Worm (Caenorhabditis elegans) whole organism, late embryonic: ENCODE results near the gene vha-7.

Experiments
- K02D7.2 ChIP-seq: sonication (generic microtip); optimal IDR thresholded peaks from 2 replicates; lab custom pipeline; 2017; ENCODE audit warnings: mild to moderate bottlenecking, missing genetic modification characterization, missing compliant biosample characterization
- K09A11.1 ChIP-seq: sonication (generic microtip); optimal IDR thresholded peaks from 2 replicates; lab custom pipeline; 2017; ENCODE audit warnings: antibody characterized with exemption, mild to moderate bottlenecking, missing genetic modification characterization, missing compliant biosample characterization; ENCODE audit not compliant: insufficient read depth
- ceh-24 ChIP-seq: sonication (generic microtip); optimal IDR thresholded peaks from 2 replicates; lab custom pipeline; 2016; ENCODE audit warnings: mild to moderate bottlenecking, missing genetic modification characterization, missing compliant biosample characterization
- ceh-31 ChIP-seq: sonication (generic microtip); optimal IDR thresholded peaks from 2 replicates; lab custom pipeline; 2016; ENCODE audit warnings: missing genetic modification characterization, missing compliant biosample characterization
- ceh-6 ChIP-seq: fragments of 200-800 bp; sonication (Bioruptor generic); optimal IDR thresholded peaks from 2 replicates; lab custom pipeline; 2018; ENCODE audit warnings: mild to moderate bottlenecking, missing genetic modification characterization, missing compliant biosample characterization
- che-1 ChIP-seq: sonication (generic microtip); optimal IDR thresholded peaks from 2 replicates; lab custom pipeline; 2016; ENCODE audit warnings: mild to moderate bottlenecking, missing genetic modification characterization, missing compliant biosample characterization
- elt-2 ChIP-seq: sonication (generic microtip); optimal IDR thresholded peaks from 2 replicates; lab custom pipeline; 2016; ENCODE audit warnings: missing genetic modification reagents, missing genetic modification characterization, missing compliant biosample characterization
- fkh-10 ChIP-seq: fragments of 150-350 bp; optimal IDR thresholded peaks from 2 replicates; lab custom pipeline; 2014; ENCODE audit warnings: missing biosample characterization, missing genetic modification reagents, missing genetic modification characterization
- hlh-13 ChIP-seq: fragments of 200-800 bp; sonication (Bioruptor generic); optimal IDR thresholded peaks from 2 replicates; lab custom pipeline; 2018; ENCODE audit warnings: mild to moderate bottlenecking, missing genetic modification characterization, missing compliant biosample characterization
- hlh-8 ChIP-seq: sonication (generic microtip); optimal IDR thresholded peaks from 2 replicates; lab custom pipeline; 2016; ENCODE audit warnings: missing genotype, missing genetic modification characterization, missing compliant biosample characterization
- nhr-232 ChIP-seq: sonication (generic microtip); optimal IDR thresholded peaks from 2 replicates; lab custom pipeline; 2016; ENCODE audit warnings: missing genetic modification characterization, missing compliant biosample characterization
- pag-3 ChIP-seq: sonication (generic microtip); optimal IDR thresholded peaks from 2 replicates; lab custom pipeline; 2016; ENCODE audit warnings: missing compliant biosample characterization, missing genetic modification characterization, borderline replicate concordance
- tbx-7 ChIP-seq: sonication (generic microtip); optimal IDR thresholded peaks from 2 replicates; lab custom pipeline; 2016; ENCODE audit warnings: missing genotype, missing genetic modification characterization, missing compliant biosample characterization
- ttx-3 ChIP-seq: sonication (generic microtip); optimal IDR thresholded peaks from 2 replicates; lab custom pipeline; 2016; ENCODE audit warnings: missing genetic modification reagents, missing genetic modification characterization, missing compliant biosample characterization

vha-7 gene

ce11 chrIV:12689709-12690142, 49.5 kb downstream of the vha-7 start:
- TF ChIP-seq hlh-8 (tag; lab: Kevin White, UChicago) (no peak), elt-2 (tag; lab: Kevin White, UChicago) (peak; percentile 95)

- TF ChIP-seq elt-2 (tag; lab: Kevin White, UChicago) (no peak), K02D7.2 (tag; lab: Kevin White, UChicago) (no peak), hlh-13 (no peak), ceh-24 (tag; lab: Kevin White, UChicago) (no peak), tbx-7 (no peak), K09A11.1 (tag; lab: Kevin White, UChicago) (no peak), ceh-6 (no peak), che-1 (tag; lab: Kevin White, UChicago) (no peak), ceh-31 (tag; lab: Kevin White, UChicago) (no peak)
Observed at ce11 chrIV:12698880-12699279, 58.6 kb downstream of the vha-7 start.

ce11 chrIV:12700204-12700603, 59.9 kb downstream of the vha-7 start:
- TF ChIP-seq fkh-10 (no peak), ttx-3 (tag; lab: Kevin White, UChicago) (no peak), pag-3 (tag; lab: Kevin White, UChicago) (no peak), hlh-8 (tag; lab: Kevin White, UChicago) (no peak), nhr-232 (tag; lab: Kevin White, UChicago) (no peak), che-1 (tag; lab: Kevin White, UChicago) (no peak)
